Fruit fly (Drosophila melanogaster): Measurements from ENCODE around the gene CG5969.
"Not testable (repeated sequence)": the region's sequence is repeated elsewhere in the genome, so short reads cannot be mapped to it uniquely, and the experiment has no call there.

dm6 chr3L:20503886-20504285, 30.3 kb downstream of the CG5969 start, which contains the start of gene CG17637:
- TF ChIP-seq Sin3A, h, ttk, psq (optimal IDR thresholded peaks at IDR 0.05): not testable (repeated sequence)

Measured in Kc167 (cell line).